Fruit fly (Drosophila melanogaster) whole organism, larva: ENCODE measurements around the gene CG6428.

Source experiments
- noc ChIP-seq: fragments of 200-800 bp; sonication (Bioruptor generic); optimal IDR thresholded peaks from 3 replicates; lab custom pipeline; 2019; ENCODE audit warnings: missing biosample characterization, mild to moderate bottlenecking, missing genetic modification characterization, moderate library complexity

The CG6428 gene

DNA sequence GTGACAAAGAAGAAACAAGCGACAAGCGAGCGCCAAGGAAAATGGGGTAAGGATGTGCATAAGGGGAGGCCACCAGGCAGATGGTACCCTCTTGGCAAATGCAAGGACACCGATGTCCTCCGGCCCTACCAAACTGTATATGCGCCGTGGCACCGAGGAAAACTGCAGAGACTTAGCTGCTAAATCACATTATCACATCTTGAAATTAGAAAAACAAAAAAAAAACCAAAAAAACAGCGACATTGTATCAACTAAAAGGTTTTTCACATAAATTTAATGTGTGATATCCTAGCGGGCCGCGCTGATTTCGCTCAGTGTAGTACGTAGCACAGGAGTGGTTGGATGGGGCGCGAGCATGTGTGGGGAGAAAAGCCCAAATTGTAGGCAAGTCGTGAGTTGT is 39.9 kb downstream of the CG6428 start:
- TF ChIP-seq noc (tag; lab: Kevin White, UChicago), result no peak
